Worm (Caenorhabditis elegans) whole organism, young adult: ENCODE measurements around the gene exl-1.

Experiments
- C06A6.2 ChIP-seq: fragments of 200-800 bp; sonication (Bioruptor generic); conservative IDR thresholded peaks from 2 replicates; pipeline ENCODE4 v1.3.6; 2022; ENCODE audit warnings: missing genetic modification characterization, missing compliant biosample characterization
- F33H1.4 ChIP-seq: fragments of 200-800 bp; sonication (Bioruptor generic); IDR thresholded peaks from 2 replicates; pipeline ENCODE4 v1.3.6; 2022; ENCODE audit warnings: missing genetic modification reagents, missing genetic modification characterization, missing compliant biosample characterization
- F49E8.2 ChIP-seq: sonication (generic microtip); optimal IDR thresholded peaks from 3 replicates; lab custom pipeline; 2017; ENCODE audit warnings: missing genetic modification characterization, mild to moderate bottlenecking, missing compliant biosample characterization, antibody characterized with exemption, moderate library complexity; ENCODE audit not compliant: insufficient read depth
- K12H6.12 ChIP-seq: fragments of 200-800 bp; sonication (Bioruptor generic); optimal IDR thresholded peaks from 2 replicates; lab custom pipeline; 2018; ENCODE audit warnings: mild to moderate bottlenecking, missing genetic modification characterization, missing compliant biosample characterization
- T26A5.8 ChIP-seq: sonication (generic microtip); optimal IDR thresholded peaks from 2 replicates; lab custom pipeline; 2016; ENCODE audit warnings: missing genetic modification characterization, missing compliant biosample characterization
- Y53F4B.3 ChIP-seq: fragments of 200-800 bp; sonication (Bioruptor generic); IDR thresholded peaks from 2 replicates; pipeline ENCODE4 v1.3.6; 2022; ENCODE audit warnings: missing genetic modification reagents, missing genetic modification characterization, missing compliant biosample characterization
- Y67H2A.10 ChIP-seq: fragments of 200-800 bp; sonication (Bioruptor generic); conservative IDR thresholded peaks from 2 replicates; pipeline ENCODE4 v1.3.6; 2022; ENCODE audit warnings: missing genetic modification reagents, missing genetic modification characterization, missing compliant biosample characterization
- akir-1 ChIP-seq: fragments of 200-800 bp; sonication (Bioruptor generic); optimal IDR thresholded peaks from 2 replicates; lab custom pipeline; 2018; ENCODE audit warnings: mild to moderate bottlenecking, missing genetic modification characterization, moderate library complexity, missing compliant biosample characterization
- atf-7 ChIP-seq: sonication (generic microtip); optimal IDR thresholded peaks from 2 replicates; lab custom pipeline; 2017; ENCODE audit warnings: mild to moderate bottlenecking, missing genetic modification characterization, missing compliant biosample characterization
- attf-5 ChIP-seq: fragments of 200-800 bp; sonication (Bioruptor generic); optimal IDR thresholded peaks from 2 replicates; lab custom pipeline; 2018; ENCODE audit warnings: mild to moderate bottlenecking, missing genetic modification characterization, missing compliant biosample characterization
- attf-6 ChIP-seq: fragments of 200-800 bp; sonication (Bioruptor generic); IDR thresholded peaks from 2 replicates; pipeline ENCODE4 v1.3.6; 2022; ENCODE audit warnings: missing genetic modification reagents, missing genetic modification characterization, missing compliant biosample characterization
- cebp-2 ChIP-seq: fragments of 200-800 bp; sonication (Bioruptor generic); IDR thresholded peaks from 2 replicates; pipeline ENCODE4 v1.3.6; 2022; ENCODE audit warnings: missing genetic modification characterization, missing compliant biosample characterization
- ceh-27 ChIP-seq: fragments of 200-800 bp; sonication (Bioruptor generic); optimal IDR thresholded peaks from 2 replicates; lab custom pipeline; 2018; ENCODE audit warnings: mild to moderate bottlenecking, missing genetic modification characterization, moderate library complexity, missing compliant biosample characterization
- ceh-58 ChIP-seq: fragments of 200-800 bp; sonication (Bioruptor generic); IDR thresholded peaks from 2 replicates; pipeline ENCODE4 v1.3.6; 2022; ENCODE audit warnings: missing genetic modification characterization, missing compliant biosample characterization
- dpl-1 ChIP-seq: fragments of 150-350 bp; optimal IDR thresholded peaks from 2 replicates; lab custom pipeline; 2014; ENCODE audit warnings: missing biosample characterization, missing genetic modification reagents, missing genetic modification characterization
- efl-1 ChIP-seq: fragments of 150-350 bp; optimal IDR thresholded peaks from 2 replicates; lab custom pipeline; 2014; ENCODE audit warnings: missing biosample characterization, missing genetic modification reagents, missing genetic modification characterization
- egl-44 ChIP-seq: fragments of 200-800 bp; sonication (Bioruptor generic); IDR thresholded peaks from 2 replicates; pipeline ENCODE4 v1.3.6; 2022; ENCODE audit warnings: missing genetic modification reagents, missing genetic modification characterization, missing compliant biosample characterization
- fkh-3 ChIP-seq: sonication (generic microtip); optimal IDR thresholded peaks from 2 replicates; lab custom pipeline; 2016; ENCODE audit warnings: mild to moderate bottlenecking, missing genetic modification characterization, missing compliant biosample characterization
- hlh-12 ChIP-seq: sonication (generic microtip); optimal IDR thresholded peaks from 2 replicates; lab custom pipeline; 2016; ENCODE audit warnings: missing genetic modification characterization, missing compliant biosample characterization
- hmg-1.2 ChIP-seq: fragments of 200-800 bp; sonication (Bioruptor generic); IDR thresholded peaks from 2 replicates; pipeline ENCODE4 v1.3.6; 2022; ENCODE audit warnings: missing genetic modification reagents, missing genetic modification characterization, missing compliant biosample characterization
- lin-35 ChIP-seq, 3 experiments: fragments of 150-350 bp in 2 of 3; sonication (generic microtip) in 1 of 3; optimal IDR thresholded peaks; 2 replicates each; lab custom pipeline; 2014 to 2018; ENCODE audit warnings: missing biosample characterization in 3 of 3, missing genetic modification characterization in 3 of 3, missing genetic modification reagents in 3 of 3
- lin-40 ChIP-seq: sonication (generic microtip); optimal IDR thresholded peaks from 2 replicates; lab custom pipeline; 2016; ENCODE audit warnings: missing genetic modification characterization, mild to moderate bottlenecking, missing compliant biosample characterization, missing genotype, missing genetic modification reagents
- lsl-1 ChIP-seq: fragments of 200-800 bp; sonication (Bioruptor generic); optimal IDR thresholded peaks from 2 replicates; lab custom pipeline; 2018; ENCODE audit warnings: mild to moderate bottlenecking, missing genetic modification characterization, moderate library complexity, missing compliant biosample characterization
- madf-6 ChIP-seq: fragments of 200-800 bp; sonication (Bioruptor generic); IDR thresholded peaks from 2 replicates; pipeline ENCODE4 v1.3.6; 2022; ENCODE audit warnings: missing genetic modification reagents, missing genetic modification characterization, missing compliant biosample characterization
- mcd-1 ChIP-seq: fragments of 200-800 bp; sonication (Bioruptor generic); IDR thresholded peaks from 2 replicates; pipeline ENCODE4 v1.3.6; 2022; ENCODE audit warnings: missing genetic modification reagents, missing genetic modification characterization, missing compliant biosample characterization
- mes-4 ChIP-seq: sonication (generic microtip); optimal IDR thresholded peaks from 2 replicates; lab custom pipeline; 2016; ENCODE audit warnings: missing genotype, missing genetic modification characterization, missing compliant biosample characterization
- mxl-1 ChIP-seq: sonication (generic microtip); optimal IDR thresholded peaks from 2 replicates; lab custom pipeline; 2016; ENCODE audit warnings: missing genetic modification characterization, missing compliant biosample characterization
- nfya-1 ChIP-seq: sonication (generic microtip); optimal IDR thresholded peaks from 2 replicates; lab custom pipeline; 2017; ENCODE audit warnings: antibody characterized with exemption, missing compliant biosample characterization, missing genetic modification characterization, borderline replicate concordance; ENCODE audit not compliant: insufficient read depth
- nfya-2 ChIP-seq: fragments of 200-800 bp; sonication (Bioruptor generic); IDR thresholded peaks from 2 replicates; pipeline ENCODE4 v1.3.6; 2022; ENCODE audit warnings: missing genetic modification reagents, missing genetic modification characterization, missing compliant biosample characterization
- nfyb-1 ChIP-seq: fragments of 200-800 bp; sonication (Bioruptor generic); IDR thresholded peaks from 2 replicates; pipeline ENCODE4 v1.3.6; 2022; ENCODE audit warnings: missing genetic modification reagents, missing genetic modification characterization, missing compliant biosample characterization
- repo-1 ChIP-seq: sonication (generic microtip); optimal IDR thresholded peaks from 2 replicates; lab custom pipeline; 2017; ENCODE audit warnings: mild to moderate bottlenecking, missing genetic modification characterization, missing compliant biosample characterization
- rpc-1 ChIP-seq, 2 experiments: fragments of 150-350 bp in 1 of 2; sonication (generic microtip) in 1 of 2; optimal IDR thresholded peaks; 2 replicates each; lab custom pipeline; 2014 to 2018; ENCODE audit warnings: missing biosample characterization in 1 of 2, missing genetic modification characterization in 1 of 2, missing genetic modification reagents in 1 of 2, missing genotype in 1 of 2
- snpc-1.3 ChIP-seq: sonication (generic microtip); optimal IDR thresholded peaks from 2 replicates; lab custom pipeline; 2017; ENCODE audit warnings: missing genetic modification characterization, mild to moderate bottlenecking, missing compliant biosample characterization, antibody characterized with exemption, moderate library complexity, missing genotype, missing genetic modification reagents; ENCODE audit not compliant: insufficient read depth
- snpc-3.4 ChIP-seq: sonication (generic microtip); optimal IDR thresholded peaks from 2 replicates; lab custom pipeline; 2017; ENCODE audit warnings: missing genetic modification characterization, mild to moderate bottlenecking, missing compliant biosample characterization, antibody characterized with exemption, moderate library complexity, missing genotype, missing genetic modification reagents
- snpc-4 ChIP-seq, 5 experiments: fragments of 150-350 bp in 1 of 5; sonication (generic microtip) in 4 of 5; optimal IDR thresholded peaks; 2 replicates each; lab custom pipeline; 2014 to 2018; ENCODE audit warnings: missing genetic modification characterization in 5 of 5, missing biosample characterization in 3 of 5, antibody characterized with exemption in 2 of 5, mild to moderate bottlenecking in 2 of 5, missing compliant biosample characterization in 2 of 5, missing genotype in 2 of 5, moderate library complexity in 2 of 5, missing genetic modification reagents in 1 of 5
- unc-62 ChIP-seq: fragments of 150-350 bp; optimal IDR thresholded peaks from 2 replicates; lab custom pipeline; 2014; ENCODE audit warnings: missing biosample characterization, missing genetic modification reagents, missing genetic modification characterization
- xnd-1 ChIP-seq: sonication (generic microtip); optimal IDR thresholded peaks from 2 replicates; lab custom pipeline; 2016; ENCODE audit warnings: missing genotype, missing genetic modification reagents, missing genetic modification characterization, missing compliant biosample characterization
- zim-3 ChIP-seq: sonication (generic microtip); optimal IDR thresholded peaks from 2 replicates; lab custom pipeline; 2017; ENCODE audit warnings: mild to moderate bottlenecking, missing genetic modification characterization, moderate library complexity, missing compliant biosample characterization
- ztf-18 ChIP-seq: sonication (generic microtip); optimal IDR thresholded peaks from 2 replicates; lab custom pipeline; 2016; ENCODE audit warnings: missing genotype, mild to moderate bottlenecking, missing genetic modification characterization, missing compliant biosample characterization
- ztf-22 ChIP-seq: fragments of 200-800 bp; sonication (Bioruptor generic); optimal IDR thresholded peaks from 2 replicates; lab custom pipeline; 2018; ENCODE audit warnings: mild to moderate bottlenecking, missing genetic modification characterization, moderate library complexity, missing compliant biosample characterization
- ztf-26 ChIP-seq: sonication (generic microtip); optimal IDR thresholded peaks from 2 replicates; lab custom pipeline; 2017; ENCODE audit warnings: missing genetic modification characterization, missing compliant biosample characterization
- ztf-6 ChIP-seq: fragments of 200-800 bp; sonication (Bioruptor generic); IDR thresholded peaks from 2 replicates; pipeline ENCODE4 v1.3.6; 2022; ENCODE audit warnings: missing genetic modification reagents, missing genetic modification characterization, missing compliant biosample characterization

Gene exl-1

DNA sequence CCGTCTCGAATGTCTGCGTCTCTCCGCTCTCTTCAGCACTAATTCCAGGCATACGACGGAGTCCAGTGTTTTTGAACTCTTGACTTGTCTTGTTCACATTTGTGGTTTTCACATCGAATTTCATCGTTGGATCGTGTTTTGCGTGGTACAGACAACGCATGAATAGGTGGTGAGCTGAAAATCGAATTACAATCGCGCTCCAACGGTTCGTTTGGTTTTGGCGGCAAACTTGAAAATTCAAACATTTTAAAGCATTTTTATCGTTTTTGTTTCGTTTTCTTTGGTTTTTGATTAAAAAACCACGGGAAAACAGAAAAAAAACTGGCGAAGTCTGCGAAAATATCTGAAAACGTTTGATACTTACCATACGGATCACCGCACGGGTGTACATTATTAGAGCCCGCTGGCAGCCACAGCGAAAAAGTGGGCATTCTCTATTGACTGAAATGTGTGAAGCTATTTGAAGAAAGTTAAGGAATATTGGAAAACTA is at the start of gene exl-1:
Gene exl-1, minus strand, starts transcription at position 441 of the 491 bp plus-strand sequence.
- TF ChIP-seq efl-1 (GFP tag; lab: Kevin White, UChicago): peak; percentile 7
- TF ChIP-seq T26A5.8 (tag; lab: Kevin White, UChicago): no peak

DNA sequence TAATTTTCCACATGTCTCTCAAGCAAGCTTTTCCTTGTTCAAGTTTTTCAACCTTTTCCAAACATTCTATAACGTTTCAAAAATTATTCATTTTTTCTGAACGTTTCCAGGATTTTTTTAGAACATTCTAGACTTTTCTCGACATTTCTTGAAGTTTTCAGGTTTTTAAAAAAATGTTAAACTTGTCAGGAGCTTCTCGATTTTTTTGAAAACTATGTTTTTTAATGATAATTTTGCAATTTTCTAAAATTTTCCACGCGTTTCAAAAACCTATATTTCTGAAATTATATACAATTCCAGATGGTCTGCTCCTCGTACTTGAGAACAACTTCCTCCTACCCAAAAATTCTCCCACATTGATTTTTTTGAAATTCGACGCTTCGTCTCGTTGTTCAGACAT is 42.1 kb upstream of the exl-1 start, which contains the start of gene dmsr-6:
Gene dmsr-6, plus strand, starts transcription at position 301 of the 400 bp plus-strand sequence.
- no peak for TF ChIP-seq Y67H2A.10 (GFP tag; lab: Robert Waterston, UW)
- TF ChIP-seq xnd-1 (tag; lab: Kevin White, UChicago): no peak
- no peak for TF ChIP-seq attf-6 (GFP tag; lab: Robert Waterston, UW)
- TF ChIP-seq efl-1 (GFP tag; lab: Kevin White, UChicago): no peak
- TF ChIP-seq nfya-2 (GFP tag; lab: Robert Waterston, UW): no peak
- no peak for TF ChIP-seq ztf-26
- TF ChIP-seq ztf-6 (GFP tag; lab: Robert Waterston, UW): no peak

DNA sequence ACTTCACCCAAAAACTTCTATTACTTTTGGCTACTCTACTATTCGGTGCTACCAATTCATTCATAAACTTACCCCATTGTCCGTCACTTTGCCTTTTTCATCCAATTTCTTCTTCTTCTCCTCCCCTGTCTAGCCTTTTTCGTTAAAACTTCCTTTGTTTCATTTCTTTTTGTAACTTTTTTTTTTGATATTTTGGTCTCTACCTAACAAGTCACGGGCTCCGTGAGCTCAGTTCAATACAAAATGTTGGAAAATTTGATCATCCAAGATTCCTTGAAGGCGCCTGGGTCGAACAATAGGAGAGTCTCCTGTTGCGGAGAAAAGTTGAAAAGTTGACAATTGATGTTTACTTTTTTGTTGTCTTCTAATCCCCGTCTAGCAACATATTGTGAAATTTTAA is 38.7 kb upstream of the exl-1 start:
- TF ChIP-seq snpc-4 (GFP tag; optimal IDR thresholded peaks at IDR 0.05; lab: Kevin White, UChicago) (no peak), snpc-4 (tag; optimal IDR thresholded peaks at IDR 0.05; lab: Kevin White, UChicago) (no peak), F49E8.2 (tag; lab: Kevin White, UChicago) (no peak), K12H6.12 (tag; lab: Kevin White, UChicago) (no peak), madf-6 (GFP tag; lab: Robert Waterston, UW) (no peak), C06A6.2 (no peak), unc-62 (no peak), nfya-1 (tag; lab: Kevin White, UChicago) (no peak), atf-7 (tag; lab: Kevin White, UChicago) (no peak), zim-3 (no peak), ztf-22 (GFP tag; lab: Kevin White, UChicago) (no peak), Y53F4B.3 (no peak), ceh-27 (no peak), hlh-12 (tag; lab: Kevin White, UChicago) (no peak), mes-4 (tag; lab: Kevin White, UChicago) (no peak), attf-5 (GFP tag; lab: Kevin White, UChicago) (no peak), lin-40 (tag; lab: Kevin White, UChicago) (no peak)

DNA sequence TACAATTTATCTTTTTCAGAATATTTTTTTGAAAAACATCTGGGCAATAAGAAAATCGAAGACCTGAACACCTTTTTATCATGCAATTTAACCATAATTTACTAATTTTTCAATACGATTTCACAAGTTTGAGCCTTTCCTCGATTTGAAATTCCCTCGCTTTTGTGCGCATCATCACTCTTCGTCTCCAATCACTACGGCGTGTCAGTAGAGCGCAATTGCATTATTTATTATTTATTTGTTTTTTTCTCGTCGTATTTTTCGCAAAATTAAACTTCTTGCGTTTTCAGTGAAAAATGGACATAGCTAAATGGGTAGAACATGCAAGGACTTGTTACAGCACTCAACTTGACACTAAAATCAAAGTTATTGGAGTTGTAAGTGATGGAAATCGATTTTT is 27.9 kb upstream of the exl-1 start, which contains the start of gene smg-8:
Gene smg-8, plus strand, starts transcription at position 266 of the 400 bp plus-strand sequence.
- no peak for TF ChIP-seq ceh-58
- peak; percentile 90 for TF ChIP-seq hmg-1.2 (GFP tag; lab: Robert Waterston, UW)
- no peak for TF ChIP-seq repo-1 (tag; lab: Kevin White, UChicago)
- no peak for TF ChIP-seq ztf-6 (GFP tag; lab: Robert Waterston, UW)
- TF ChIP-seq efl-1 (GFP tag; lab: Kevin White, UChicago): peak; percentile 84
- no peak for TF ChIP-seq fkh-3 (tag; lab: Kevin White, UChicago)
- TF ChIP-seq Y53F4B.3: no peak
- TF ChIP-seq snpc-3.4: peak; percentile 12
- no peak for TF ChIP-seq akir-1 (GFP tag; lab: Kevin White, UChicago)
- TF ChIP-seq lsl-1 (GFP tag; lab: Kevin White, UChicago): peak; percentile 59
- peak; percentile 47; the same call in 1 of the 2 replicates for TF ChIP-seq madf-6 (GFP tag; lab: Robert Waterston, UW)
- no peak for TF ChIP-seq cebp-2 (GFP tag; lab: Robert Waterston, UW)
- TF ChIP-seq mcd-1 (GFP tag; lab: Robert Waterston, UW): peak; percentile 96
- TF ChIP-seq mxl-1 (tag; lab: Kevin White, UChicago): no peak
- peak in 2 of 3 experiments; percentile 25 to 90 for TF ChIP-seq lin-35 (GFP tag; optimal IDR thresholded peaks at IDR 0.05; lab: Kevin White, UChicago)
- TF ChIP-seq snpc-1.3 (tag; lab: Kevin White, UChicago): no peak
- TF ChIP-seq F49E8.2 (tag; lab: Kevin White, UChicago): peak; percentile 17
- peak; percentile 33 for TF ChIP-seq attf-5 (GFP tag; lab: Kevin White, UChicago)
- TF ChIP-seq egl-44 (GFP tag; lab: Robert Waterston, UW): no peak
- no peak for TF ChIP-seq mes-4 (tag; lab: Kevin White, UChicago)
- peak; percentile 17; the same call in 1 of the 2 replicates for TF ChIP-seq nfyb-1
- TF ChIP-seq F33H1.4 (GFP tag; lab: Robert Waterston, UW): peak; percentile 61
- no peak for TF ChIP-seq rpc-1 (optimal IDR thresholded peaks at IDR 0.05; lab: Kevin White, UChicago)
- TF ChIP-seq rpc-1 (tag; optimal IDR thresholded peaks at IDR 0.05; lab: Kevin White, UChicago): no peak
- TF ChIP-seq dpl-1 (GFP tag; lab: Kevin White, UChicago): peak; percentile 87
- peak; percentile 15 for TF ChIP-seq ztf-18 (tag; lab: Kevin White, UChicago)
